Fruit fly (Drosophila melanogaster) whole organism, embryonic: Measurements from ENCODE around the gene CG9173.

Experiments
- Bdp1 ChIP-seq: fragments of 200-800 bp; sonication (Bioruptor generic); optimal IDR thresholded peaks from 3 replicates; lab custom pipeline; 2016; ENCODE audit warnings: missing biosample characterization, missing genetic modification characterization
- Bgb ChIP-seq: fragments of 200-800 bp; sonication (Bioruptor generic); IDR thresholded peaks from 2 replicates; pipeline ENCODE4 v1.3.6; 2022; ENCODE audit warnings: missing biosample characterization, missing genetic modification characterization; ENCODE audit not compliant: partially characterized antibody
- CG10267 ChIP-seq: fragments of 200-800 bp; sonication (Bioruptor generic); optimal IDR thresholded peaks from 2 replicates; lab custom pipeline; 2018; ENCODE audit warnings: missing biosample characterization, mild to moderate bottlenecking, missing genetic modification characterization, moderate library complexity
- CG10431 ChIP-seq: fragments of 200-800 bp; sonication (Bioruptor generic); optimal IDR thresholded peaks from 3 replicates; lab custom pipeline; 2018; ENCODE audit warnings: missing biosample characterization, mild to moderate bottlenecking, missing genetic modification characterization
- CG13287 ChIP-seq: fragments of 200-800 bp; sonication (Bioruptor generic); IDR thresholded peaks from 2 replicates; pipeline ENCODE4 v1.3.6; 2022; ENCODE audit warnings: missing biosample characterization, missing genetic modification characterization; ENCODE audit not compliant: partially characterized antibody
- CG14860 ChIP-seq: fragments of 200-800 bp; sonication (Bioruptor generic); IDR thresholded peaks from 3 replicates; pipeline ENCODE4 v1.3.6; 2022; ENCODE audit warnings: missing biosample characterization, missing genetic modification characterization; ENCODE audit not compliant: partially characterized antibody
- CG1529 ChIP-seq: fragments of 200-800 bp; sonication (Bioruptor generic); optimal IDR thresholded peaks from 3 replicates; lab custom pipeline; 2018; ENCODE audit warnings: missing biosample characterization, missing genetic modification characterization
- CG16813 ChIP-seq: fragments of 200-800 bp; sonication (Bioruptor generic); IDR thresholded peaks from 3 replicates; pipeline ENCODE4 v1.3.6; 2022; ENCODE audit warnings: missing biosample characterization, missing genetic modification characterization; ENCODE audit not compliant: partially characterized antibody
- CG17359 ChIP-seq: fragments of 200-800 bp; sonication (Bioruptor generic); optimal IDR thresholded peaks from 3 replicates; lab custom pipeline; 2018; ENCODE audit warnings: missing biosample characterization, mild to moderate bottlenecking, missing genetic modification characterization, moderate library complexity
- CG1832 ChIP-seq: fragments of 200-800 bp; sonication (Bioruptor generic); optimal IDR thresholded peaks from 2 replicates; lab custom pipeline; 2017; ENCODE audit warnings: missing biosample characterization, mild to moderate bottlenecking, missing genetic modification characterization, inconsistent platforms
- CG2129 ChIP-seq: fragments of 200-800 bp; sonication (Bioruptor generic); IDR thresholded peaks from 2 replicates; pipeline ENCODE4 v1.3.6; 2022; ENCODE audit warnings: missing biosample characterization, missing genetic modification characterization; ENCODE audit not compliant: partially characterized antibody
- CG2678 ChIP-seq: fragments of 200-800 bp; sonication (Bioruptor generic); optimal IDR thresholded peaks from 3 replicates; lab custom pipeline; 2019; ENCODE audit warnings: missing biosample characterization, mild to moderate bottlenecking, missing genetic modification characterization, moderate library complexity
- CG42726 ChIP-seq: fragments of 200-800 bp; sonication (Bioruptor generic); IDR thresholded peaks from 2 replicates; pipeline ENCODE4 v1.3.6; 2022; ENCODE audit warnings: missing biosample characterization, missing genetic modification characterization; ENCODE audit not compliant: partially characterized antibody
- CG4404 ChIP-seq: fragments of 200-800 bp; sonication (Bioruptor generic); IDR thresholded peaks from 2 replicates; pipeline ENCODE4 v1.3.6; 2022; ENCODE audit warnings: missing biosample characterization, missing genetic modification characterization
- CG6791 ChIP-seq: fragments of 200-800 bp; sonication (Bioruptor generic); IDR thresholded peaks from 3 replicates; pipeline ENCODE4 v1.3.6; 2022; ENCODE audit warnings: missing biosample characterization, missing genetic modification characterization; ENCODE audit not compliant: partially characterized antibody
- CG8290 ChIP-seq, 3 experiments: fragments of 200-800 bp; sonication (Bioruptor generic); optimal IDR thresholded peaks; 2 replicates each; lab custom pipeline; 2016 to 2019; ENCODE audit warnings: missing biosample characterization in 3 of 3, missing genetic modification characterization in 3 of 3, mild to moderate bottlenecking in 2 of 3, moderate library complexity in 1 of 3
- CkIIα-i1 ChIP-seq: fragments of 200-800 bp; sonication (Bioruptor generic); IDR thresholded peaks from 2 replicates; pipeline ENCODE4 v1.3.6; 2022; ENCODE audit warnings: missing biosample characterization, missing genetic modification characterization
- Dbx ChIP-seq: fragments of 200-800 bp; sonication (Bioruptor generic); IDR thresholded peaks from 3 replicates; pipeline ENCODE4 v1.3.6; 2022; ENCODE audit warnings: missing biosample characterization, missing genetic modification characterization
- Dip2 ChIP-seq: fragments of 200-800 bp; sonication (Bioruptor generic); IDR thresholded peaks from 2 replicates; pipeline ENCODE4 v1.3.6; 2022; ENCODE audit warnings: missing biosample characterization, missing genetic modification characterization
- Dll ChIP-seq: fragments of 200-800 bp; sonication (Bioruptor generic); IDR thresholded peaks from 4 replicates; pipeline ENCODE4 v1.3.6; 2022; ENCODE audit warnings: missing biosample characterization, missing genetic modification characterization; ENCODE audit not compliant: partially characterized antibody
- Doc3 ChIP-seq: fragments of 200-800 bp; sonication (Bioruptor generic); IDR thresholded peaks from 3 replicates; pipeline ENCODE4 v1.3.6; 2022; ENCODE audit warnings: missing biosample characterization, missing genetic modification characterization; ENCODE audit not compliant: partially characterized antibody
- E2f1 ChIP-seq: fragments of 200-800 bp; sonication (Bioruptor generic); IDR thresholded peaks from 2 replicates; pipeline ENCODE4 v1.3.6; 2022; ENCODE audit warnings: missing biosample characterization, missing genetic modification characterization
- HLH4C ChIP-seq: fragments of 200-800 bp; sonication (Bioruptor generic); IDR thresholded peaks from 3 replicates; pipeline ENCODE4 v1.3.6; 2022; ENCODE audit warnings: missing biosample characterization, missing genetic modification characterization; ENCODE audit not compliant: partially characterized antibody
- Mes4 ChIP-seq: fragments of 200-800 bp; sonication (Bioruptor generic); optimal IDR thresholded peaks from 2 replicates; lab custom pipeline; 2016; ENCODE audit warnings: missing biosample characterization, missing genetic modification characterization
- Opbp ChIP-seq: fragments of 200-800 bp; sonication (Bioruptor generic); IDR thresholded peaks from 3 replicates; pipeline ENCODE4 v1.3.6; 2022; ENCODE audit warnings: missing biosample characterization, missing genetic modification characterization; ENCODE audit not compliant: partially characterized antibody
- Pdp1 ChIP-seq, 2 experiments: fragments of 200-800 bp; sonication (Bioruptor generic); optimal IDR thresholded peaks; 3 replicates each; lab custom pipeline; 2016; ENCODE audit warnings: missing biosample characterization in 2 of 2, missing genetic modification characterization in 2 of 2, mild to moderate bottlenecking in 1 of 2, moderate library complexity in 1 of 2
- Ravus ChIP-seq: fragments of 200-800 bp; sonication (Bioruptor generic); IDR thresholded peaks from 2 replicates; pipeline ENCODE4 v1.3.6; 2022; ENCODE audit warnings: missing biosample characterization, missing genetic modification characterization
- Scr ChIP-seq: fragments of 200-800 bp; sonication (Bioruptor generic); IDR thresholded peaks from 2 replicates; pipeline ENCODE4 v1.3.6; 2022; ENCODE audit warnings: missing biosample characterization, missing genetic modification characterization; ENCODE audit not compliant: partially characterized antibody
- Side ChIP-seq: fragments of 200-800 bp; sonication (Bioruptor generic); optimal IDR thresholded peaks from 2 replicates; lab custom pipeline; 2016; ENCODE audit warnings: missing biosample characterization, missing genetic modification characterization
- TFAM ChIP-seq: fragments of 200-800 bp; sonication (Bioruptor generic); optimal IDR thresholded peaks from 2 replicates; lab custom pipeline; 2017; ENCODE audit warnings: missing biosample characterization, missing genetic modification characterization, inconsistent platforms
- amos ChIP-seq: fragments of 200-800 bp; sonication (Bioruptor generic); IDR thresholded peaks from 2 replicates; pipeline ENCODE4 v1.3.6; 2022; ENCODE audit warnings: missing biosample characterization, missing genetic modification characterization; ENCODE audit not compliant: partially characterized antibody
- bbx ChIP-seq: fragments of 200-800 bp; sonication (Bioruptor generic); IDR thresholded peaks from 2 replicates; pipeline ENCODE4 v1.3.6; 2022; ENCODE audit warnings: missing biosample characterization, missing genetic modification characterization; ENCODE audit not compliant: partially characterized antibody
- bsh ChIP-seq, 2 experiments: fragments of 200-800 bp; sonication (Bioruptor generic); optimal IDR thresholded peaks; 2 replicates each; lab custom pipeline; 2017 to 2018; ENCODE audit warnings: mild to moderate bottlenecking in 2 of 2, missing biosample characterization in 2 of 2, missing genetic modification characterization in 2 of 2, moderate library complexity in 1 of 2
- chm ChIP-seq: fragments of 200-800 bp; sonication (Bioruptor generic); IDR thresholded peaks from 2 replicates; pipeline ENCODE4 v1.3.6; 2022; ENCODE audit warnings: missing biosample characterization, missing genetic modification characterization
- ems ChIP-seq: fragments of 200-800 bp; sonication (Bioruptor generic); optimal IDR thresholded peaks from 3 replicates; lab custom pipeline; 2016; ENCODE audit warnings: missing biosample characterization, missing genetic modification characterization
- hb ChIP-seq: fragments of 200-800 bp; sonication (Bioruptor generic); IDR thresholded peaks from 3 replicates; pipeline ENCODE4 v1.3.6; 2022; ENCODE audit warnings: missing biosample characterization, missing genetic modification characterization; ENCODE audit not compliant: partially characterized antibody
- knrl ChIP-seq: fragments of 200-800 bp; sonication (Bioruptor generic); IDR thresholded peaks from 3 replicates; pipeline ENCODE4 v1.3.6; 2022; ENCODE audit warnings: missing biosample characterization, missing genetic modification characterization; ENCODE audit not compliant: partially characterized antibody
- nerfin-2 ChIP-seq: fragments of 200-800 bp; sonication (Bioruptor generic); IDR thresholded peaks from 2 replicates; pipeline ENCODE4 v1.3.6; 2022; ENCODE audit warnings: missing biosample characterization, missing genetic modification characterization; ENCODE audit not compliant: partially characterized antibody
- pros ChIP-seq: fragments of 200-800 bp; sonication (Bioruptor generic); optimal IDR thresholded peaks from 3 replicates; lab custom pipeline; 2019; ENCODE audit warnings: missing biosample characterization, mild to moderate bottlenecking, missing genetic modification characterization, moderate library complexity
- sens ChIP-seq: fragments of 200-800 bp; sonication (Bioruptor generic); peaks from one replicate; lab custom pipeline; 2016; ENCODE audit warnings: missing biosample characterization, missing genetic modification characterization
- sim ChIP-seq: fragments of 200-800 bp; sonication (Bioruptor generic); IDR thresholded peaks from 2 replicates; pipeline ENCODE4 v1.3.6; 2022; ENCODE audit warnings: missing biosample characterization, missing genetic modification characterization
- tna ChIP-seq: fragments of 200-800 bp; sonication (Bioruptor generic); IDR thresholded peaks from 2 replicates; pipeline ENCODE4 v1.3.6; 2022; ENCODE audit warnings: missing biosample characterization, missing genetic modification characterization; ENCODE audit not compliant: partially characterized antibody
- twi ChIP-seq: fragments of 200-800 bp; optimal IDR thresholded peaks from 2 replicates; lab custom pipeline; 2019; ENCODE audit warnings: missing biosample characterization, mild to moderate bottlenecking, missing genetic modification characterization, moderate library complexity

The CG9173 gene

dm6 chr3L:1380959-1381358 is 42.3 kb downstream of the CG9173 start (continued):
- TF ChIP-seq twi (tag; lab: Kevin White, UChicago) (no peak), CkIIα-i1 (GFP tag; lab: Robert Waterston, UW) (no peak), CG2678 (tag; lab: Kevin White, UChicago) (no peak), Ravus (GFP tag; lab: Robert Waterston, UW) (no peak), CG17359 (tag; lab: Kevin White, UChicago) (no peak), bsh (GFP tag; optimal IDR thresholded peaks at IDR 0.05; lab: Kevin White, UChicago) (peak in 1 of 2 experiments; percentile 30), pros (GFP tag; lab: Kevin White, UChicago) (peak; percentile 10), Side (no peak), chm (GFP tag; lab: Robert Waterston, UW) (no peak), sim (GFP tag; lab: Robert Waterston, UW) (no peak), CG1832 (GFP tag; lab: Kevin White, UChicago) (peak; percentile 49), CG10431 (GFP tag; lab: Kevin White, UChicago) (no peak)

dm6 chr3L:1379741-1380465 is 43.4 kb downstream of the CG9173 start:
- TF ChIP-seq Opbp = peak; percentile 69; the same call in 2 of the 3 replicates
- no peak for TF ChIP-seq CG1529 (GFP tag; lab: Kevin White, UChicago)
- 0 out of 2 replicates have a peak, but pooled peaks have one; percentile 47 for TF ChIP-seq nerfin-2 (GFP tag; lab: Robert Waterston, UW)
- peak; percentile 66 for TF ChIP-seq amos (GFP tag; lab: Robert Waterston, UW)
- TF ChIP-seq Doc3 (GFP tag; lab: Robert Waterston, UW) = 0 out of 3 replicates have a peak, but pooled peaks have one; percentile 30
- peak; percentile 76 for TF ChIP-seq CG6791
- no peak for TF ChIP-seq Dip2
- TF ChIP-seq knrl (GFP tag; lab: Robert Waterston, UW) = peak; percentile 50; the same call in 2 of the 3 replicates
- TF ChIP-seq CG2129 = peak; percentile 13; the same call in 1 of the 2 replicates
- peak; percentile 54 for TF ChIP-seq HLH4C
- TF ChIP-seq ems (GFP tag; lab: Kevin White, UChicago) = no peak
- peak in 1 of 2 experiments; percentile 10 for TF ChIP-seq Pdp1 (GFP tag; optimal IDR thresholded peaks at IDR 0.05; lab: Kevin White, UChicago)
- TF ChIP-seq CG16813 (GFP tag; lab: Robert Waterston, UW) = peak; percentile 61; the same call in 2 of the 3 replicates
- no peak for TF ChIP-seq CG4404
- TF ChIP-seq CG10267 (tag; lab: Kevin White, UChicago) = peak; percentile 24
- TF ChIP-seq Mes4 (GFP tag; lab: Kevin White, UChicago) = no peak
- peak; percentile 57 for TF ChIP-seq tna
- peak; percentile 52 for TF ChIP-seq Scr
- peak; percentile 43; the same call in 1 of the 4 replicates for TF ChIP-seq Dll (GFP tag; lab: Robert Waterston, UW)
- TF ChIP-seq TFAM (GFP tag; lab: Kevin White, UChicago) = no peak
- peak; percentile 96 for TF ChIP-seq Bdp1 (GFP tag; lab: Kevin White, UChicago)
- TF ChIP-seq CG14860 = peak; percentile 50; the same call in 1 of the 3 replicates
- TF ChIP-seq bbx (GFP tag; lab: Robert Waterston, UW) = peak; percentile 50; the same call in 1 of the 2 replicates
- TF ChIP-seq CG13287 = peak; percentile 30
- TF ChIP-seq Dbx (GFP tag; lab: Robert Waterston, UW) = no peak
- TF ChIP-seq CG8290 (GFP tag; optimal IDR thresholded peaks at IDR 0.05; lab: Kevin White, UChicago) = peak; percentile 69
- TF ChIP-seq CG8290 (tag; optimal IDR thresholded peaks at IDR 0.05; lab: Kevin White, UChicago) = no peak
- TF ChIP-seq hb (GFP tag; lab: Robert Waterston, UW) = 0 out of 3 replicates have a peak, but pooled peaks have one; percentile 42
- TF ChIP-seq sens (GFP tag; lab: Kevin White, UChicago) = peak; percentile 16
- TF ChIP-seq Bgb (GFP tag; lab: Robert Waterston, UW) = peak; percentile 44; the same call in 1 of the 2 replicates
- peak; percentile 8; the same call in 1 of the 2 replicates for TF ChIP-seq chm (GFP tag; lab: Robert Waterston, UW)
- TF ChIP-seq CG42726 (GFP tag; lab: Robert Waterston, UW) = peak; percentile 29; the same call in 1 of the 2 replicates
- no peak for TF ChIP-seq E2f1
